Worm (Caenorhabditis elegans): Measurements from ENCODE around the gene F36H5.8.

ce11 chrII:1725735-1726134 lies 24.8 kb downstream of the F36H5.8 start, which contains the start of gene F45C12.17:
- TF ChIP-seq nhr-237 (tag; optimal IDR thresholded peaks at IDR 0.05) (no peak), mab-5 (tag; optimal IDR thresholded peaks at IDR 0.05) (no peak), nhr-25 (tag; optimal IDR thresholded peaks at IDR 0.05) (no peak), lsy-2 (tag; optimal IDR thresholded peaks at IDR 0.05) (no peak), dmd-4 (tag; optimal IDR thresholded peaks at IDR 0.05) (no peak), nhr-6 (tag; optimal IDR thresholded peaks at IDR 0.05) (no peak), nhr-11 (tag; optimal IDR thresholded peaks at IDR 0.05) (no peak), skn-1 (tag; optimal IDR thresholded peaks at IDR 0.05) (no peak), elt-3 (tag; optimal IDR thresholded peaks at IDR 0.05) (no peak), unc-62 (GFP tag; optimal IDR thresholded peaks at IDR 0.05) (no peak)

Data from whole organism, L2 larva.